Worm (Caenorhabditis elegans) whole organism, early embryonic: ENCODE measurements around the gene Y53C12A.8.

Source experiments
- B0310.2 ChIP-seq: sonication (generic microtip); optimal IDR thresholded peaks from 2 replicates; lab custom pipeline; 2016; ENCODE audit warnings: mild to moderate bottlenecking, missing genetic modification characterization, missing compliant biosample characterization
- F13C5.2 ChIP-seq: sonication (generic microtip); optimal IDR thresholded peaks from 2 replicates; lab custom pipeline; 2017; ENCODE audit warnings: mild to moderate bottlenecking, missing genetic modification characterization, inconsistent platforms, missing compliant biosample characterization
- aly-1 ChIP-seq: sonication (generic microtip); optimal IDR thresholded peaks from 2 replicates; lab custom pipeline; 2016; ENCODE audit warnings: missing genetic modification characterization, missing compliant biosample characterization
- ama-1 ChIP-seq: fragments of 150-350 bp; optimal IDR thresholded peaks from 2 replicates; lab custom pipeline; 2014
- ceh-13 ChIP-seq: fragments of 200-800 bp; sonication (Bioruptor generic); optimal IDR thresholded peaks from 2 replicates; lab custom pipeline; 2018; ENCODE audit warnings: mild to moderate bottlenecking, missing genetic modification characterization, missing compliant biosample characterization
- ceh-36 ChIP-seq: sonication (generic microtip); optimal IDR thresholded peaks from 2 replicates; lab custom pipeline; 2016; ENCODE audit warnings: missing genetic modification characterization, inconsistent platforms, missing compliant biosample characterization
- ets-7 ChIP-seq: sonication (generic microtip); optimal IDR thresholded peaks from 2 replicates; lab custom pipeline; 2016; ENCODE audit warnings: missing genotype, missing genetic modification characterization, missing compliant biosample characterization
- flt-1 ChIP-seq: fragments of 200-800 bp; sonication (Bioruptor generic); IDR thresholded peaks from 2 replicates; pipeline ENCODE4 v1.3.6; 2022; ENCODE audit warnings: missing genetic modification characterization, missing compliant biosample characterization
- hmbx-1 ChIP-seq: sonication (generic microtip); optimal IDR thresholded peaks from 2 replicates; lab custom pipeline; 2016; ENCODE audit warnings: mild to moderate bottlenecking, missing genetic modification characterization, missing compliant biosample characterization
- hmg-4 ChIP-seq: fragments of 200-800 bp; sonication (Bioruptor generic); optimal IDR thresholded peaks from 2 replicates; lab custom pipeline; 2018; ENCODE audit warnings: mild to moderate bottlenecking, missing genetic modification characterization, missing compliant biosample characterization
- hnd-1 ChIP-seq: sonication (generic microtip); optimal IDR thresholded peaks from 2 replicates; lab custom pipeline; 2016; ENCODE audit warnings: missing genetic modification characterization, missing compliant biosample characterization
- pes-1 ChIP-seq: fragments of 200-800 bp; sonication (Bioruptor generic); IDR thresholded peaks from 2 replicates; pipeline ENCODE4 v1.3.6; 2022; ENCODE audit warnings: missing genetic modification reagents, missing genetic modification characterization, missing compliant biosample characterization
- scrt-1 ChIP-seq: fragments of 200-800 bp; sonication (Bioruptor generic); IDR thresholded peaks from 2 replicates; pipeline ENCODE4 v1.3.6; 2022; ENCODE audit warnings: missing genetic modification characterization, missing compliant biosample characterization
- sea-1 ChIP-seq: fragments of 200-800 bp; sonication (Bioruptor generic); conservative IDR thresholded peaks from 2 replicates; pipeline ENCODE4 v1.3.6; 2022; ENCODE audit warnings: missing genetic modification characterization, missing compliant biosample characterization
- tbx-11 ChIP-seq: fragments of 200-800 bp; sonication (Bioruptor generic); IDR thresholded peaks from 2 replicates; pipeline ENCODE4 v1.3.6; 2022; ENCODE audit warnings: missing genetic modification characterization, missing compliant biosample characterization
- tbx-37 ChIP-seq: fragments of 200-800 bp; sonication (Bioruptor generic); conservative IDR thresholded peaks from 2 replicates; pipeline ENCODE4 v1.3.6; 2022; ENCODE audit warnings: missing genetic modification reagents, missing genetic modification characterization, missing compliant biosample characterization
- tra-4 ChIP-seq: sonication (generic microtip); optimal IDR thresholded peaks from 2 replicates; lab custom pipeline; 2017; ENCODE audit warnings: missing genetic modification characterization, missing compliant biosample characterization

Y53C12A.8 gene

DNA sequence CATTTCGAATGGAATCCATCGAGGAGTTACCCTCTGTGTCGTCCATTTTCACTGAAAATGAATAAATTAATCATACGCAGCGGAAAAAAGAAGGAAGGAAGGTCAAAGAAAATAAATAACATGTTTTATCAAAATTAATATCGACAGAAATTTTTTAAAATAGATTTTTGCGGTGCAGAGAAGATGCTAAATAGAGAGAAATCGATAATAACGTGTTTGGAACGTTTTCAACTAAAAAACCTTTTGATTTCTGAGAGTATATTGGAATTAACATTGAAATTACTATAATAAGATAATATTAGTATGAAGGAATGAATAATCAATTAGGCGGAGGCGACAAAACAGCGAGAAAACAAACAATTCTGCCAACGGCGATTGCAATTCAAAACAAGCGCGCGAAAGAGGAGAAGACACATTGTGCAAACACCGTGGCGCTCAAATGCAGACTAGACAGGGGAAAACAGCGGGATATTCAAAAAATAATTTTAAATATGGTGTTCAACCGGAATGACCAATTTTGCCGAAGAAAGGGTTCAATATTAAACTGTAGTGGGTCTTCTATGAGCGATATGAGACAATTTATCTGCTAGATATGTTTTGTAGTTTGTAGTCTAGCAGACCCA, 16.3 kb upstream of the Y53C12A.8 start, which contains the start of gene wee-1.3:
Gene wee-1.3, minus strand, starts transcription at position 51 of the 623 bp plus-strand sequence.
- TF ChIP-seq tbx-37 (GFP tag; lab: Robert Waterston, UW) (peak; percentile 7; the same call in 1 of the 2 replicates), sea-1 (GFP tag; lab: Robert Waterston, UW) (no peak), F13C5.2 (tag; lab: Kevin White, UChicago) (peak; percentile 74), aly-1 (tag; lab: Kevin White, UChicago) (no peak), ceh-36 (no peak), ets-7 (tag; lab: Kevin White, UChicago) (no peak), flt-1 (no peak), hmg-4 (peak; percentile 40)

DNA sequence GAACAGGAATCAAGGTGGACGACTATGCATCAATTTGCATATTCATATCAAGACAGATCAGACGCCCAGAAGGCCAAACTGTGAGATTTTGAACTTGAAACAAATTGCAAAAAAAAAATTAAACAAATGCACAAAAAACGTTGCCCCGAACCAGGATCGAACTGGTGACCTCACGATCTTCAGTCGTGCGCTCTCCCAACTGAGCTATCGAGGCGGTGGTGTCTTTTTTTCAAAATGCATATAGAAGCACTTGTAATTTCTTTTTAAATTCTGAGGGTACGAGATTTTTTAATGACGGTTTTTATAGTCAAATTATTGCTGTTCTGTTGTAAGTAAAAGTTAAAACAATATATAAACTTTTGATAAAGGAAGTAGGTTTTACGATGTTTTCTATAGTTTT, 12.8 kb upstream of the Y53C12A.8 start:
- TF ChIP-seq ama-1 (lab: Kevin White, UChicago) = no peak
- no peak for TF ChIP-seq ceh-36
- TF ChIP-seq tbx-37 (GFP tag; lab: Robert Waterston, UW) = no peak
- TF ChIP-seq tbx-11 = no peak
- TF ChIP-seq ets-7 (tag; lab: Kevin White, UChicago) = no peak
- TF ChIP-seq hmg-4 = no peak
- TF ChIP-seq sea-1 (GFP tag; lab: Robert Waterston, UW) = 0 out of 2 replicates have a peak, but pooled peaks have one; percentile 28
- no peak for TF ChIP-seq hnd-1 (tag; lab: Kevin White, UChicago)
- TF ChIP-seq flt-1 = no peak
- TF ChIP-seq ceh-13 (GFP tag; lab: Kevin White, UChicago) = no peak
- TF ChIP-seq scrt-1 (GFP tag; lab: Robert Waterston, UW) = 0 out of 2 replicates have a peak, but pooled peaks have one; percentile 27
- no peak for TF ChIP-seq hmbx-1 (tag; lab: Kevin White, UChicago)

DNA sequence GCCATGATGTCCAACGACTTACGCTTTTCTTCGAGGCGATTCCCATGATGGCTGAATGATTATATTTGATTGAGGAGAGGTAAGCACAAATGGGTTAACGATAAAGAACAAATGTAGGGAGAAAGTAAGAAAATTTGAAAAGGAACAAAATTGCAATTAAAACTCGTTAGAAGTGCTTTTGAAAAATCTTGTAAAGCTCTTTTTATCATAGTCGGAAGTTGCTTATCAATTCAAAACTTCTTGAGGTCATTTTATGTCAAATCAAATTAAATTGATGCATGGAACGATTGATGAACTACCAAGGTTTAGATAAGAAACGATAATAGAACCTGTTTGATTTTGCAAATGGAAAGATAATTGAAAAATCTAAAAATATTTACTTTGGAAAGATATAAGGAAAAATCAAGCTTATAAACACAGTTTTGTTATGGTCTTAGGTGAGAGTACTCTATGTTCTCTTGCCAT, 8.6 kb upstream of the Y53C12A.8 start, which contains the start of gene glt-5:
Gene glt-5, minus strand, starts transcription at position 51 of the 465 bp plus-strand sequence.
- TF ChIP-seq tbx-37 (GFP tag; lab: Robert Waterston, UW) (no peak), flt-1 (no peak), aly-1 (tag; lab: Kevin White, UChicago) (no peak), hnd-1 (tag; lab: Kevin White, UChicago) (no peak), sea-1 (GFP tag; lab: Robert Waterston, UW) (no peak), hmg-4 (no peak), ets-7 (tag; lab: Kevin White, UChicago) (no peak), F13C5.2 (tag; lab: Kevin White, UChicago) (no peak), tbx-11 (no peak), pes-1 (GFP tag; lab: Robert Waterston, UW) (no peak), tra-4 (tag; lab: Kevin White, UChicago) (no peak), ama-1 (lab: Kevin White, UChicago) (no peak), B0310.2 (tag; lab: Kevin White, UChicago) (no peak), hmbx-1 (tag; lab: Kevin White, UChicago) (no peak), ceh-13 (GFP tag; lab: Kevin White, UChicago) (no peak), ceh-36 (no peak), scrt-1 (GFP tag; lab: Robert Waterston, UW) (no peak)

DNA sequence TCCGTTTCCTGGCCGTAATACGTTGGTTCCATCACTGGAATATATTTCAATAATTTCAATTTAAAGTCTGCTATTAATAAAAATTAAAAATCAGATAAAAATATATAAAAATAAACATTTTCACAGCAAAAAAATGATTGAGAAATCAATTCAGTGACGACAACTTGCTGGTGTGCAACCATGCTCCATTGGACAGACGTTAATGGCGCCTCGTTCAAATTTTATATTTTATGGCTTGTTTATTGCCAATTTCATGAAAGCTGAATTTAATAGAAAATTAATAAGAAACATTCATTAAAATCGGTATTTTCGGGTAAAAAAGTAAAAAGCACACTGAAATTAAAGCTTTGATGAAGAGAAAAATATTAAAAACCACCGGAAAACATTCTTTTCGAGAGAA, 5.9 kb upstream of the Y53C12A.8 start, which contains the start of gene Y53C12A.3:
Gene Y53C12A.3, minus strand, starts transcription at position 34 of the 400 bp plus-strand sequence.
- no peak for TF ChIP-seq scrt-1 (GFP tag; lab: Robert Waterston, UW)
- peak; percentile 16 for TF ChIP-seq F13C5.2 (tag; lab: Kevin White, UChicago)

DNA sequence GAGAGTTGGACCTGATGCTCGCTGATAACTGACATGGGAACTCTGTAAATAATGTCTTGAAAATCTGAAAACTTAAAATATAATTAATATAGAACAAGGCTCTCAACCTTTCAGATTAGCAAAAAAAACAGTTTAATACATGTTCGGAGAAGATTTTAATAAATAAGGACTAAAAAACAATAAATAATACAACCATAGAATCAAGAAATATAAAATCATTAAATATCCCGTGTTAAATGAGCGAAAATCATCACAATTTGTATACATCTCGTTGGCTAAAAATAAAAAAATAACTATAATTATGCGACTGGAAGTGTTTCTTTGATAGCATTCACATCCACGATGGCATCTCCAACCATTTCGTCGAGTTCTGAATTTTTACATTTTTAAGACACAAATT, 4.5 kb upstream of the Y53C12A.8 start, which contains the start of gene Y53C12A.10:
Gene Y53C12A.10, minus strand, starts transcription at position 101 of the 400 bp plus-strand sequence.
- TF ChIP-seq scrt-1 (GFP tag; lab: Robert Waterston, UW) = no peak
- TF ChIP-seq ceh-36 = no peak
- no peak for TF ChIP-seq ama-1 (lab: Kevin White, UChicago)
- no peak for TF ChIP-seq aly-1 (tag; lab: Kevin White, UChicago)
- no peak for TF ChIP-seq ets-7 (tag; lab: Kevin White, UChicago)
- no peak for TF ChIP-seq hnd-1 (tag; lab: Kevin White, UChicago)
- no peak for TF ChIP-seq hmbx-1 (tag; lab: Kevin White, UChicago)
- TF ChIP-seq hmg-4 = no peak
- no peak for TF ChIP-seq ceh-13 (GFP tag; lab: Kevin White, UChicago)
- no peak for TF ChIP-seq pes-1 (GFP tag; lab: Robert Waterston, UW)
- no peak for TF ChIP-seq tbx-37 (GFP tag; lab: Robert Waterston, UW)
- no peak for TF ChIP-seq sea-1 (GFP tag; lab: Robert Waterston, UW)
- TF ChIP-seq flt-1 = no peak

DNA sequence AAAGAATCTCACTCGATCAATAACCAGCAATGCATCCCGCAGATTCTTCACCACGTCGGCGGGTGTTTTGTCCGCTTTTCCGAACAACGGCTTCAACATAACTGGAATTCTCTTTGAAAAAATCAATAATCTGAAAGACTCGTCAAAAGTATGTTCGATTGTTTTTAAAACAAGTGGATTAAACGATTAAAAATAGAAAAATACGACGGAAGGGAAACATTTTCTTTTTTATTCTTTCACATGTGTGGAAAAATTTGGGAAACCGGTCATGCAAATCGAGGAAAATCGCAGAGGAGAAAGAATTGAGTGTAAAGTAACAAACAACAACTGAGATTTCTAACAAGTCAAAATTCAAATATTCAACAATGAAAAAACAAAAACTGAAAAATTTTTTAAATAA, 3.3 kb upstream of the Y53C12A.8 start, which contains the start of gene mop-25.2:
Gene mop-25.2, minus strand, starts transcription at position 101 of the 400 bp plus-strand sequence.
- TF ChIP-seq ceh-13 (GFP tag; lab: Kevin White, UChicago) (no peak), scrt-1 (GFP tag; lab: Robert Waterston, UW) (no peak), hmbx-1 (tag; lab: Kevin White, UChicago) (no peak), B0310.2 (tag; lab: Kevin White, UChicago) (no peak), F13C5.2 (tag; lab: Kevin White, UChicago) (no peak), flt-1 (no peak), pes-1 (GFP tag; lab: Robert Waterston, UW) (no peak), tbx-11 (no peak), hnd-1 (tag; lab: Kevin White, UChicago) (no peak), ama-1 (lab: Kevin White, UChicago) (no peak)

DNA sequence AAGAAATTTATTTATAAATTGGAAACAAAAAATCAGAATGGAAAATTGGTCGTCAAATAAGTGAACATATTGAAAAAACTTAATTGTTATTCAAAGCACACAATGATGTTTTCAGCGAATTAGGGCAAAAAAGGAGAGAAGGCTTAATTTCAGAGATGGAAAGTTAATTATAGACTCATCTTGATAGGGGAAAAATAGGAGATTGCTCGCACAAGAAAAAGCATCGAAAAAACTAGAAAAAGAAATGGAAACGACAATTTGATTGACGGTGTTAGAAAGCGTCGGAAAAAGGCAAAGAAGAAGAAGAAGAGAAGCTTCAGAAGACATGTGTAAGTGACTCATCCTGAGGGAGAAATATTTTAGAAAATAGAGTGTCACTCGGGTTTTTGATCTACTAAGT, 4.3 kb downstream of the Y53C12A.8 start:
- TF ChIP-seq hnd-1 (tag; lab: Kevin White, UChicago) (no peak), tra-4 (tag; lab: Kevin White, UChicago) (no peak), ceh-13 (GFP tag; lab: Kevin White, UChicago) (no peak), flt-1 (no peak), ceh-36 (no peak), hmbx-1 (tag; lab: Kevin White, UChicago) (no peak), hmg-4 (no peak), ama-1 (lab: Kevin White, UChicago) (no peak), tbx-37 (GFP tag; lab: Robert Waterston, UW) (no peak), ets-7 (tag; lab: Kevin White, UChicago) (no peak), F13C5.2 (tag; lab: Kevin White, UChicago) (no peak)
